Fruit fly (Drosophila melanogaster) whole organism, embryonic: ENCODE results near the gene Fbxl7.

Source experiments
- CG2678 ChIP-seq: fragments of 200-800 bp; sonication (Bioruptor generic); optimal IDR thresholded peaks from 3 replicates; lab custom pipeline; 2019; ENCODE audit warnings: missing biosample characterization, mild to moderate bottlenecking, missing genetic modification characterization, moderate library complexity
- Dll ChIP-seq: fragments of 200-800 bp; sonication (Bioruptor generic); IDR thresholded peaks from 4 replicates; pipeline ENCODE4 v1.3.6; 2022; ENCODE audit warnings: missing biosample characterization, missing genetic modification characterization; ENCODE audit not compliant: partially characterized antibody
- Hr39 ChIP-seq: fragments of >200 bp; optimal IDR thresholded peaks from 2 replicates; lab custom pipeline; 2017
- Myb ChIP-seq: fragments of 200-800 bp; sonication (Bioruptor generic); optimal IDR thresholded peaks from 2 replicates; lab custom pipeline; 2016; ENCODE audit warnings: missing biosample characterization, missing genetic modification characterization
- PHDP ChIP-seq: fragments of 200-800 bp; sonication (Bioruptor generic); optimal IDR thresholded peaks from 3 replicates; lab custom pipeline; 2018; ENCODE audit warnings: missing biosample characterization, mild to moderate bottlenecking, missing genetic modification characterization, moderate library complexity
- ase ChIP-seq: fragments of 200-800 bp; sonication (Bioruptor generic); IDR thresholded peaks from 3 replicates; pipeline ENCODE4 v1.3.6; 2022; ENCODE audit warnings: missing biosample characterization, missing genetic modification characterization
- crp ChIP-seq, 2 experiments: fragments of 200-800 bp; sonication (Bioruptor generic); optimal IDR thresholded peaks; 2 replicates in 1 of 2; 3 replicates in 1 of 2; lab custom pipeline; 2017; ENCODE audit warnings: missing biosample characterization in 2 of 2, missing genetic modification characterization in 2 of 2, mild to moderate bottlenecking in 1 of 2, moderate library complexity in 1 of 2
- gcm ChIP-seq: fragments of 200-800 bp; sonication (Bioruptor generic); optimal IDR thresholded peaks from 2 replicates; lab custom pipeline; 2019; ENCODE audit warnings: missing biosample characterization, mild to moderate bottlenecking, missing genetic modification characterization, moderate library complexity

DNA sequence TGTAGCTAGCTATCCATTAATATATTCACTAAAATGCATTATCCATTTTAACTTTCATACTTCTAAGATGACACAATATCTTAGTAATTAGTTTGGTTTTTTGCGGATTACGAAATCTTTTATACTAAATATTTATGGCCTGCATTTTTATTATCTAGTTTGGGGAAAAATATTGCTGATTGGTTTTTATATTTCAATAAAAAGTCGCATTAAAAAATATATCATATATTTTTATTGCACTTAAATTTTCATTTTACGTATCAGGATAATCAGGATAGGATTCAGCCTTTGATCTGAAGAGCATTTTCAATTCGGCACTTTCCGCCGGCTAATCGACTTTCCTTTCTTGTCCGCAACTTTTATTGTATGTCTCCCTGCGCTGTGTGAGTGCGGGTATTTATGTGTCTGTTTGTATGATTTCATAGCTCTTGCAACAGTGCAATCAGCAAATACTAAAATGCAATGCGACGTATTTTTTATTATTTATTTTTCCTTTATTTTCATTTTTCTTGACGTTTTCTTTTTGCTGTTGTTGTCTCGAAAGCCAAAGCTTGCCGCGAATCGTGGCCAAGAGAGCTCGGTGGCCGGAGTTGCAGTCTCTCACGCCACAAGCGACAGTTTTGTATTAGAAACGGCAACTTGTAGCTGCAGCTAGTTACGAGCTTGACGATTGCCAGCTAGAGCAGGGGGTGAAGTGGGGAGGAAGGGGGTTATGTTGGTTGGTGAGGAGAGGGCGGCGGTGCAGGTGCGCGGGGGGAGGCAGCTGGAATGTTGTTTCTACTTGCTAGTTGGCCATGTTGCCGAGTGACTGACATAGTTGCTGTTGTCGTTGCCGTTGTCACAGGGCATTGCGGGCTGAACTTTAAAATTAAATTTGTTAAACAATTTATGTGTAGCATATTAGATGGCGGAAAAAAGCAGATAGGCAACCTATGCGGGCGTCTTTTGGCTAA lies 2.2 kb downstream of the Fbxl7 start:
- TF ChIP-seq gcm (GFP tag; lab: Kevin White, UChicago) (peak; percentile 58), Hr39 (lab: Kevin White, UChicago) (no peak), Dll (no peak), ase (GFP tag; lab: Robert Waterston, UW) (no peak), crp (GFP tag; optimal IDR thresholded peaks at IDR 0.05; lab: Kevin White, UChicago) (no peak), CG2678 (tag; lab: Kevin White, UChicago) (no peak), PHDP (tag; lab: Kevin White, UChicago) (no peak), Myb (GFP tag; lab: Kevin White, UChicago) (no peak)
